Worm (Caenorhabditis elegans) whole organism, young adult: Measurements from ENCODE around the gene W09G12.10.

Experiments
- B0035.1 ChIP-seq: sonication (generic microtip); optimal IDR thresholded peaks from 2 replicates; lab custom pipeline; 2016; ENCODE audit warnings: missing genetic modification characterization, mild to moderate bottlenecking, missing compliant biosample characterization, missing genotype, missing genetic modification reagents
- F22D6.2 ChIP-seq: sonication (generic microtip); optimal IDR thresholded peaks from 2 replicates; lab custom pipeline; 2016; ENCODE audit warnings: mild to moderate bottlenecking, missing genetic modification characterization, missing compliant biosample characterization
- F33H1.4 ChIP-seq: fragments of 200-800 bp; sonication (Bioruptor generic); IDR thresholded peaks from 2 replicates; pipeline ENCODE4 v1.3.6; 2022; ENCODE audit warnings: missing genetic modification reagents, missing genetic modification characterization, missing compliant biosample characterization
- F37B4.10 ChIP-seq: fragments of 200-800 bp; sonication (Bioruptor generic); IDR thresholded peaks from 2 replicates; pipeline ENCODE4 v1.3.6; 2022; ENCODE audit warnings: missing genetic modification characterization, missing compliant biosample characterization
- F57C9.4 ChIP-seq: sonication (generic microtip); optimal IDR thresholded peaks from 2 replicates; lab custom pipeline; 2017; ENCODE audit warnings: mild to moderate bottlenecking, missing genetic modification characterization, missing compliant biosample characterization
- K12H6.12 ChIP-seq: fragments of 200-800 bp; sonication (Bioruptor generic); optimal IDR thresholded peaks from 2 replicates; lab custom pipeline; 2018; ENCODE audit warnings: mild to moderate bottlenecking, missing genetic modification characterization, missing compliant biosample characterization
- T07F8.4 ChIP-seq: sonication (generic microtip); optimal IDR thresholded peaks from 2 replicates; lab custom pipeline; 2016; ENCODE audit warnings: mild to moderate bottlenecking, missing genetic modification characterization, moderate library complexity, missing compliant biosample characterization
- Y53F4B.3 ChIP-seq: fragments of 200-800 bp; sonication (Bioruptor generic); IDR thresholded peaks from 2 replicates; pipeline ENCODE4 v1.3.6; 2022; ENCODE audit warnings: missing genetic modification reagents, missing genetic modification characterization, missing compliant biosample characterization
- Y53G8AR.9 ChIP-seq: fragments of 200-800 bp; sonication (Bioruptor generic); conservative IDR thresholded peaks from 2 replicates; pipeline ENCODE4 v1.3.6; 2022; ENCODE audit warnings: missing genetic modification reagents, missing genetic modification characterization, missing compliant biosample characterization
- Y79H2A.3 ChIP-seq: fragments of 200-800 bp; sonication (Bioruptor generic); conservative IDR thresholded peaks from 2 replicates; pipeline ENCODE4 v1.3.6; 2022; ENCODE audit warnings: missing genetic modification reagents, missing genetic modification characterization, missing compliant biosample characterization
- Y95B8A.8 ChIP-seq: fragments of 200-800 bp; sonication (Bioruptor generic); IDR thresholded peaks from 2 replicates; pipeline ENCODE4 v1.3.6; 2022; ENCODE audit warnings: missing genetic modification reagents, missing genetic modification characterization, missing compliant biosample characterization
- akir-1 ChIP-seq: fragments of 200-800 bp; sonication (Bioruptor generic); optimal IDR thresholded peaks from 2 replicates; lab custom pipeline; 2018; ENCODE audit warnings: mild to moderate bottlenecking, missing genetic modification characterization, moderate library complexity, missing compliant biosample characterization
- aptf-2 ChIP-seq: fragments of 200-800 bp; sonication (Bioruptor generic); conservative IDR thresholded peaks from 2 replicates; pipeline ENCODE4 v1.3.6; 2022; ENCODE audit warnings: missing genetic modification reagents, missing genetic modification characterization, missing compliant biosample characterization
- attf-6 ChIP-seq: fragments of 200-800 bp; sonication (Bioruptor generic); IDR thresholded peaks from 2 replicates; pipeline ENCODE4 v1.3.6; 2022; ENCODE audit warnings: missing genetic modification reagents, missing genetic modification characterization, missing compliant biosample characterization
- ceh-100 ChIP-seq: fragments of 200-800 bp; sonication (Bioruptor generic); IDR thresholded peaks from 2 replicates; pipeline ENCODE4 v1.3.6; 2022; ENCODE audit warnings: missing genetic modification reagents, missing genetic modification characterization, missing compliant biosample characterization
- ceh-27 ChIP-seq: fragments of 200-800 bp; sonication (Bioruptor generic); optimal IDR thresholded peaks from 2 replicates; lab custom pipeline; 2018; ENCODE audit warnings: mild to moderate bottlenecking, missing genetic modification characterization, moderate library complexity, missing compliant biosample characterization
- ceh-79 ChIP-seq: sonication (generic microtip); optimal IDR thresholded peaks from 2 replicates; lab custom pipeline; 2017; ENCODE audit warnings: mild to moderate bottlenecking, missing genetic modification characterization, missing compliant biosample characterization
- chd-7 ChIP-seq: sonication (generic microtip); optimal IDR thresholded peaks from 2 replicates; lab custom pipeline; 2016; ENCODE audit warnings: mild to moderate bottlenecking, missing genetic modification characterization, moderate library complexity, missing compliant biosample characterization
- dpl-1 ChIP-seq: fragments of 150-350 bp; optimal IDR thresholded peaks from 2 replicates; lab custom pipeline; 2014; ENCODE audit warnings: missing biosample characterization, missing genetic modification reagents, missing genetic modification characterization
- hlh-12 ChIP-seq: sonication (generic microtip); optimal IDR thresholded peaks from 2 replicates; lab custom pipeline; 2016; ENCODE audit warnings: missing genetic modification characterization, missing compliant biosample characterization
- lag-1 ChIP-seq: fragments of 200-800 bp; sonication (Bioruptor generic); IDR thresholded peaks from 2 replicates; pipeline ENCODE4 v1.3.6; 2022; ENCODE audit warnings: missing genetic modification reagents, missing genetic modification characterization, missing compliant biosample characterization
- let-607 ChIP-seq, 2 experiments: fragments of 200-800 bp in 1 of 2; sonication (Bioruptor generic) in 1 of 2; sonication (generic microtip) in 1 of 2; optimal IDR thresholded peaks; 2 replicates each; lab custom pipeline; 2016 to 2018; ENCODE audit warnings: mild to moderate bottlenecking in 2 of 2, missing compliant biosample characterization in 2 of 2, missing genetic modification characterization in 2 of 2, moderate library complexity in 2 of 2, missing genotype in 1 of 2
- lin-26 ChIP-seq: fragments of 200-800 bp; sonication (Bioruptor generic); IDR thresholded peaks from 2 replicates; pipeline ENCODE4 v1.3.6; 2022; ENCODE audit warnings: missing genetic modification reagents, missing genetic modification characterization, missing compliant biosample characterization
- lin-54 ChIP-seq: fragments of 200-800 bp; sonication (Bioruptor generic); optimal IDR thresholded peaks from 2 replicates; lab custom pipeline; 2018; ENCODE audit warnings: mild to moderate bottlenecking, missing genetic modification characterization, missing compliant biosample characterization
- lir-1 ChIP-seq: fragments of 200-800 bp; sonication (Bioruptor generic); conservative IDR thresholded peaks from 2 replicates; pipeline ENCODE4 v1.3.6; 2022; ENCODE audit warnings: missing genetic modification reagents, missing genetic modification characterization, missing compliant biosample characterization
- lsl-1 ChIP-seq: fragments of 200-800 bp; sonication (Bioruptor generic); optimal IDR thresholded peaks from 2 replicates; lab custom pipeline; 2018; ENCODE audit warnings: mild to moderate bottlenecking, missing genetic modification characterization, moderate library complexity, missing compliant biosample characterization
- madf-8 ChIP-seq: fragments of 200-800 bp; sonication (Bioruptor generic); conservative IDR thresholded peaks from 2 replicates; pipeline ENCODE4 v1.3.6; 2022; ENCODE audit warnings: missing genetic modification reagents, missing genetic modification characterization, missing compliant biosample characterization
- mes-4 ChIP-seq: sonication (generic microtip); optimal IDR thresholded peaks from 2 replicates; lab custom pipeline; 2016; ENCODE audit warnings: missing genotype, missing genetic modification characterization, missing compliant biosample characterization
- nfya-1 ChIP-seq: sonication (generic microtip); optimal IDR thresholded peaks from 2 replicates; lab custom pipeline; 2017; ENCODE audit warnings: antibody characterized with exemption, missing compliant biosample characterization, missing genetic modification characterization, borderline replicate concordance; ENCODE audit not compliant: insufficient read depth
- nfyb-1 ChIP-seq: fragments of 200-800 bp; sonication (Bioruptor generic); IDR thresholded peaks from 2 replicates; pipeline ENCODE4 v1.3.6; 2022; ENCODE audit warnings: missing genetic modification reagents, missing genetic modification characterization, missing compliant biosample characterization
- nhr-120 ChIP-seq: fragments of 200-800 bp; sonication (Bioruptor generic); IDR thresholded peaks from 2 replicates; pipeline ENCODE4 v1.3.6; 2022; ENCODE audit warnings: missing genetic modification characterization, missing compliant biosample characterization
- nhr-27 ChIP-seq: fragments of 200-800 bp; sonication (Bioruptor generic); optimal IDR thresholded peaks from 2 replicates; lab custom pipeline; 2018; ENCODE audit warnings: mild to moderate bottlenecking, missing genetic modification characterization, moderate library complexity, missing compliant biosample characterization
- nhr-80 ChIP-seq: sonication (generic microtip); optimal IDR thresholded peaks from 2 replicates; lab custom pipeline; 2016; ENCODE audit warnings: missing genetic modification characterization, missing compliant biosample characterization
- rpc-1 ChIP-seq, 2 experiments: fragments of 150-350 bp in 1 of 2; sonication (generic microtip) in 1 of 2; optimal IDR thresholded peaks; 2 replicates each; lab custom pipeline; 2014 to 2018; ENCODE audit warnings: missing biosample characterization in 1 of 2, missing genetic modification characterization in 1 of 2, missing genetic modification reagents in 1 of 2, missing genotype in 1 of 2
- sdz-38 ChIP-seq: sonication (generic microtip); optimal IDR thresholded peaks from 2 replicates; lab custom pipeline; 2016; ENCODE audit warnings: missing genotype, missing genetic modification characterization, missing compliant biosample characterization
- snpc-4 ChIP-seq, 5 experiments: fragments of 150-350 bp in 1 of 5; sonication (generic microtip) in 4 of 5; optimal IDR thresholded peaks; 2 replicates each; lab custom pipeline; 2014 to 2018; ENCODE audit warnings: missing genetic modification characterization in 5 of 5, missing biosample characterization in 3 of 5, antibody characterized with exemption in 2 of 5, mild to moderate bottlenecking in 2 of 5, missing compliant biosample characterization in 2 of 5, missing genotype in 2 of 5, moderate library complexity in 2 of 5, missing genetic modification reagents in 1 of 5
- somi-1 ChIP-seq: fragments of 200-800 bp; sonication (Bioruptor generic); optimal IDR thresholded peaks from 2 replicates; lab custom pipeline; 2018; ENCODE audit warnings: mild to moderate bottlenecking, missing genetic modification characterization, missing compliant biosample characterization
- sptf-2 ChIP-seq: fragments of 200-800 bp; sonication (Bioruptor generic); optimal IDR thresholded peaks from 2 replicates; lab custom pipeline; 2018; ENCODE audit warnings: mild to moderate bottlenecking, missing genetic modification characterization, missing compliant biosample characterization
- tbx-9 ChIP-seq: sonication (generic microtip); optimal IDR thresholded peaks from 2 replicates; lab custom pipeline; 2016; ENCODE audit warnings: borderline replicate concordance, missing genetic modification characterization, inconsistent platforms, missing compliant biosample characterization
- tlf-1 ChIP-seq: fragments of 200-800 bp; sonication (Bioruptor generic); optimal IDR thresholded peaks from 2 replicates; lab custom pipeline; 2018; ENCODE audit warnings: mild to moderate bottlenecking, missing genetic modification characterization, missing compliant biosample characterization
- unc-130 ChIP-seq: sonication (generic microtip); optimal IDR thresholded peaks from 2 replicates; lab custom pipeline; 2016; ENCODE audit warnings: missing genetic modification reagents, missing genetic modification characterization, missing compliant biosample characterization
- zim-3 ChIP-seq: sonication (generic microtip); optimal IDR thresholded peaks from 2 replicates; lab custom pipeline; 2017; ENCODE audit warnings: mild to moderate bottlenecking, missing genetic modification characterization, moderate library complexity, missing compliant biosample characterization
- ztf-18 ChIP-seq: sonication (generic microtip); optimal IDR thresholded peaks from 2 replicates; lab custom pipeline; 2016; ENCODE audit warnings: missing genotype, mild to moderate bottlenecking, missing genetic modification characterization, missing compliant biosample characterization

The W09G12.10 gene

DNA sequence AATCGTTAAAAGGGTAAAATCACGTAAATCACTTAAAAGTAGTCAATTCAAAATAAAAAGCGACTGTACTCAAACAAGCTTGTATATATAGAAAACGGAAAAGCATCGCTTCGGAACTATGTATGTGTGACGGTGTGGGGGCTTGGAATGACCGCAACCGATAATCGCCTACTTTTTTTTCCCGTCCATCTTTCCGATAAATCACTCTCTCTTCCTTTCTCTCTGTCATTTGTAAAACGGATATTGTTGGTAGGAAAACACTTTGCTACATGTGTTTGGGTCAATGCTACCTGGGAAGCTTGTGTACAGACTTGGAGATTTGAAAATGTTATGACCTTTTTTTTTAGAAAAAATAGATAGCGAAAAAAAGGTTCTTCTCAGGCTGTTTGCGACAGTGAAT, 3.7 kb upstream of the W09G12.10 start:
- TF ChIP-seq ceh-27 (GFP tag; lab: Kevin White, UChicago) = no peak
- no peak for TF ChIP-seq sdz-38 (tag; lab: Kevin White, UChicago)
- no peak for TF ChIP-seq F22D6.2 (tag; lab: Kevin White, UChicago)
- TF ChIP-seq F37B4.10 (GFP tag; lab: Robert Waterston, UW) = no peak
- TF ChIP-seq hlh-12 = no peak
- no peak for TF ChIP-seq Y53G8AR.9 (GFP tag; lab: Robert Waterston, UW)
- TF ChIP-seq Y53F4B.3 = no peak
- no peak for TF ChIP-seq lin-26
- TF ChIP-seq aptf-2 (GFP tag; lab: Robert Waterston, UW) = no peak
- TF ChIP-seq chd-7 (tag; lab: Kevin White, UChicago) = no peak
- no peak for TF ChIP-seq F57C9.4
- TF ChIP-seq lsl-1 (GFP tag; lab: Kevin White, UChicago) = no peak
- TF ChIP-seq snpc-4 (GFP tag; optimal IDR thresholded peaks at IDR 0.05; lab: Kevin White, UChicago) = no peak
- TF ChIP-seq snpc-4 (tag; optimal IDR thresholded peaks at IDR 0.05; lab: Kevin White, UChicago) = no peak
- no peak for TF ChIP-seq sptf-2 (GFP tag; lab: Kevin White, UChicago)
- TF ChIP-seq nhr-27 (tag; lab: Kevin White, UChicago) = no peak
- TF ChIP-seq tbx-9 (tag; lab: Kevin White, UChicago) = no peak
- TF ChIP-seq nhr-120 (GFP tag; lab: Robert Waterston, UW) = no peak
- TF ChIP-seq F33H1.4 (GFP tag; lab: Robert Waterston, UW) = no peak
- no peak for TF ChIP-seq lag-1

DNA sequence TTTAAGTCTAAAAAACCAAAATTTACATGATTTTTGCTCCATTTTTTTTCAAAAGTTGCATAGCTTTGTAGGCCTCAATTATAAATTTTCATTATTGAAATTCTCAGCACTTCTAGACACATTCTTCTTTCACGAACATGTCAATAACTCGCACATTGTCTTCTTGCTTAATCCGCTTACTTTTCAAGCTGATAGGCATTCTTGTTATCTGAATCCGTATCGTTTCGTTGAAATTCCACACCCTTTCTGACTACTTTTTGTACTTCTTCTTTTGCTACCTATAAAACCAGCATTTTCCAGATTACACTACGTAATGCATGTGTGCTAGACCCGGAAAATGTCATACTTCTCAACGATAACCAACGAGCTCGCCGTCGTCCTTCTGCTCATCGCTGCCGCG, 4.8 kb downstream of the W09G12.10 start, which contains the start of gene W09G12.9:
Gene W09G12.9, plus strand, starts transcription at position 301 of the 400 bp plus-strand sequence.
- TF ChIP-seq attf-6 (GFP tag; lab: Robert Waterston, UW) (no peak), nhr-80 (peak; percentile 40)

DNA sequence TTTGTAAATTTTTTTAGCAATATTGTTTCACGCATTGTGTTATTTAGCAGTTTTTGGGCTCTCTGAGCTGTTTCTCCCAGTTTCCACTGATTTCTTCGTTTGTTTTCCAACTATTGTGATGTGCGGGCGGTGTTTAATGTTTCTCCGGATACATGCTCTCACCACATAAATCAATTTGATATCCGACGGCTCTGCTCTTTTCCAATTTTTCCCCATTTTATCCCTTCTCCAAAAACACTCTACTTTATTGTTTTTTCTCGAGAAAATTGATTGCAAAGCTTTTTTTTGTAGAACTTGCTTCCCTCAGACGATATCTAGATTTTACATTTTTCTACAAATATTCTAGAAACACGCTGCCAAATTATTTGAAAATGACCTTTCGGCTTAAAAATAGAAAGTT, 5.6 kb downstream of the W09G12.10 start:
- no peak for TF ChIP-seq tlf-1

DNA sequence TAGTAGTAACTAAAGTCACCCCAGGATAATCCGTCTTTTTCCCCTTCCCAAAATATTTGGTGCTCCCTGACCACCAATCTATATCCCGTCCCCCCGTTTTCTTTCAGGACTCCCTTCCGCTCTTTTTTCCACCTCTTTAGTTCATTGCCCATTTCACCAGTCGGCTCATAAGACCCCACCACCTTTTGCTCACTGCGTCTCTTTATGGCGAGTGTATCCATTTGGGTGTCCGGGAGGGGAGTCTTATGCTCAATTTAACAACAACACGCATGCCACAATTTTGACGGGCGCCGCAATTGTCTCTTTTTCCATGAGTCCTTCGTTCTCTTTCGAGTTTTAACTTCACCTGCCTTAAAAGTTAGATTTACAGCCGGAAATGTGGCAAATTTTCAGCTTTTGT, 7.9 kb downstream of the W09G12.10 start:
- TF ChIP-seq ztf-18 (tag; lab: Kevin White, UChicago) (no peak), sptf-2 (GFP tag; lab: Kevin White, UChicago) (no peak), K12H6.12 (no peak), zim-3 (tag; lab: Kevin White, UChicago) (no peak), Y79H2A.3 (no peak), mes-4 (no peak), akir-1 (GFP tag; lab: Kevin White, UChicago) (no peak), somi-1 (GFP tag; lab: Kevin White, UChicago) (no peak)

DNA sequence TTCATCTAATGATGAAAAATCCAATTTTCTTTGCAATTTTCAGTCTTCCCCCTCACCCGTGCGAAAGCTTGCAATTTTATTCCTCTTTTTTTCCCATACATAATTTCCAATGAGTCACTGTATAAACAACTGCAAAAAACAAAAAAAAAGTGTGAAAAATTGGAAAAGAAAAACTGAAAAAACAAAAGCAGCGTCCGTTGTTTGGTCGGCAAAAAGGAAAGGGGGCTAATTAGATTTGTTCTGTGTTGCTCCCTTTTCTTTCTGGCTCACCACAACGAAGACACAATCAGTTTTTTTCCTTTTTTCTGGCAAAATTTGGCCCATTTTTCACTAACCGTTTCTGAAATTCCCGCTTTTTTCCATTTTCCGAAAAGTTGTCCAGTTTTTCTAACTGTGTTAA, 8.7 kb downstream of the W09G12.10 start:
- TF ChIP-seq Y95B8A.8 (GFP tag; lab: Robert Waterston, UW) (no peak), madf-8 (GFP tag; lab: Robert Waterston, UW) (no peak), rpc-1 (optimal IDR thresholded peaks at IDR 0.05; lab: Kevin White, UChicago) (no peak), rpc-1 (tag; optimal IDR thresholded peaks at IDR 0.05; lab: Kevin White, UChicago) (no peak), somi-1 (GFP tag; lab: Kevin White, UChicago) (no peak), T07F8.4 (tag; lab: Kevin White, UChicago) (no peak), F57C9.4 (no peak), lin-54 (GFP tag; lab: Kevin White, UChicago) (no peak), dpl-1 (GFP tag; lab: Kevin White, UChicago) (no peak), ceh-79 (tag; lab: Kevin White, UChicago) (no peak), B0035.1 (no peak), lir-1 (GFP tag; lab: Robert Waterston, UW) (no peak), nfyb-1 (no peak), ceh-100 (GFP tag; lab: Robert Waterston, UW) (no peak), ceh-27 (GFP tag; lab: Kevin White, UChicago) (no peak), unc-130 (GFP tag; lab: Kevin White, UChicago) (no peak), nfya-1 (no peak), let-607 (tag; optimal IDR thresholded peaks at IDR 0.05; lab: Kevin White, UChicago) (no peak)
